Worm (Caenorhabditis elegans) whole organism, L4 larva: ENCODE results near the gene snr-6.

Experiments
- F26F4.8 ChIP-seq: fragments of 200-800 bp; sonication (Bioruptor generic); conservative IDR thresholded peaks from 2 replicates; pipeline ENCODE4 v1.3.6; 2022; ENCODE audit warnings: missing genetic modification characterization, missing compliant biosample characterization
- F44E2.7 ChIP-seq: fragments of 200-800 bp; sonication (Bioruptor generic); IDR thresholded peaks from 2 replicates; pipeline ENCODE4 v2.1.2; 2022; ENCODE audit warnings: missing genetic modification characterization, missing compliant biosample characterization
- T26A8.4 ChIP-seq: fragments of 200-800 bp; sonication (Bioruptor generic); IDR thresholded peaks from 2 replicates; pipeline ENCODE4 v1.3.6; 2022; ENCODE audit warnings: missing genetic modification characterization, missing compliant biosample characterization
- Y105C5A.15 ChIP-seq: fragments of 200-800 bp; sonication (Bioruptor generic); IDR thresholded peaks from 2 replicates; pipeline ENCODE4 v1.3.6; 2022; ENCODE audit warnings: missing genetic modification characterization, missing compliant biosample characterization
- aha-1 ChIP-seq: fragments of 150-350 bp; peaks from one replicate; lab custom pipeline; 2014; ENCODE audit warnings: missing biosample characterization, missing genetic modification characterization
- ama-1 ChIP-seq: fragments of 150-350 bp; optimal IDR thresholded peaks from 2 replicates; lab custom pipeline; 2014; ENCODE audit warnings: inconsistent platforms, mixed read lengths
- ceh-44 ChIP-seq: fragments of 200-800 bp; sonication (Bioruptor generic); IDR thresholded peaks from 2 replicates; pipeline ENCODE4 v1.3.6; 2022; ENCODE audit warnings: missing genetic modification reagents, missing genetic modification characterization, missing compliant biosample characterization
- daf-19 ChIP-seq: fragments of 200-800 bp; sonication (Bioruptor generic); conservative IDR thresholded peaks from 2 replicates; pipeline ENCODE4 v1.3.6; 2022; ENCODE audit warnings: missing genetic modification characterization, missing compliant biosample characterization
- dmd-8 ChIP-seq: fragments of 200-800 bp; sonication (Bioruptor generic); IDR thresholded peaks from 2 replicates; pipeline ENCODE4 v1.3.6; 2022; ENCODE audit warnings: missing genetic modification characterization, missing compliant biosample characterization
- duxl-1 ChIP-seq: sonication (generic microtip); optimal IDR thresholded peaks from 2 replicates; lab custom pipeline; 2016; ENCODE audit warnings: mild to moderate bottlenecking, missing genetic modification characterization, moderate library complexity, missing compliant biosample characterization; ENCODE audit not compliant: poor library complexity
- dve-1 ChIP-seq: sonication (generic microtip); optimal IDR thresholded peaks from 2 replicates; lab custom pipeline; 2017; ENCODE audit warnings: antibody characterized with exemption, mild to moderate bottlenecking, missing genetic modification characterization, missing compliant biosample characterization; ENCODE audit not compliant: insufficient read depth
- hlh-30 ChIP-seq: sonication (generic microtip); optimal IDR thresholded peaks from 2 replicates; lab custom pipeline; 2017; ENCODE audit warnings: antibody characterized with exemption, mild to moderate bottlenecking, missing genetic modification characterization, missing compliant biosample characterization; ENCODE audit not compliant: insufficient read depth
- hmg-1.1 ChIP-seq: fragments of 200-800 bp; sonication (Bioruptor generic); IDR thresholded peaks from 2 replicates; pipeline ENCODE4 v1.3.6; 2022; ENCODE audit warnings: missing genetic modification reagents, missing genetic modification characterization, missing compliant biosample characterization
- lim-7 ChIP-seq: fragments of 200-800 bp; sonication (Bioruptor generic); IDR thresholded peaks from 2 replicates; pipeline ENCODE4 v1.3.6; 2022; ENCODE audit warnings: missing genetic modification characterization, missing compliant biosample characterization
- lin-1 ChIP-seq: fragments of 200-800 bp; sonication (Bioruptor generic); IDR thresholded peaks from 2 replicates; pipeline ENCODE4 v1.3.6; 2022; ENCODE audit warnings: missing genetic modification reagents, missing genetic modification characterization, missing compliant biosample characterization
- lin-29 ChIP-seq: fragments of 200-800 bp; sonication (Bioruptor generic); IDR thresholded peaks from 2 replicates; pipeline ENCODE4 v1.3.6; 2022; ENCODE audit warnings: missing genetic modification reagents, missing genetic modification characterization, missing compliant biosample characterization
- lin-38 ChIP-seq: fragments of 200-800 bp; sonication (Bioruptor generic); IDR thresholded peaks from 2 replicates; pipeline ENCODE4 v1.3.6; 2022; ENCODE audit warnings: missing genetic modification reagents, missing genetic modification characterization, missing compliant biosample characterization
- madf-9 ChIP-seq: fragments of 200-800 bp; sonication (Bioruptor generic); conservative IDR thresholded peaks from 2 replicates; pipeline ENCODE4 v1.3.6; 2022; ENCODE audit warnings: missing genetic modification reagents, missing genetic modification characterization, missing compliant biosample characterization
- mdt-29 ChIP-seq: fragments of 200-800 bp; sonication (Bioruptor generic); IDR thresholded peaks from 2 replicates; pipeline ENCODE4 v1.3.6; 2022; ENCODE audit warnings: missing genetic modification reagents, missing genetic modification characterization, missing compliant biosample characterization
- mep-1 ChIP-seq: fragments of 150-350 bp; sonication (generic microtip); optimal IDR thresholded peaks from 3 replicates; lab custom pipeline; 2014; ENCODE audit warnings: missing biosample characterization, missing genetic modification characterization
- mes-2 ChIP-seq: sonication (generic microtip); optimal IDR thresholded peaks from 2 replicates; lab custom pipeline; 2016; ENCODE audit warnings: missing genotype, mild to moderate bottlenecking, missing genetic modification characterization, missing compliant biosample characterization; ENCODE audit not compliant: poor library complexity, severe bottlenecking
- mxl-3 ChIP-seq: fragments of 200-800 bp; sonication (Bioruptor generic); optimal IDR thresholded peaks from 2 replicates; lab custom pipeline; 2018; ENCODE audit warnings: mild to moderate bottlenecking, missing genetic modification characterization, missing compliant biosample characterization
- nhr-10 ChIP-seq: fragments of 150-350 bp; optimal IDR thresholded peaks from 2 replicates; lab custom pipeline; 2014; ENCODE audit warnings: missing biosample characterization, missing genetic modification characterization
- nhr-102 ChIP-seq: sonication (generic microtip); optimal IDR thresholded peaks from 2 replicates; lab custom pipeline; 2016; ENCODE audit warnings: mild to moderate bottlenecking, missing genetic modification characterization, moderate library complexity, missing compliant biosample characterization
- nhr-111 ChIP-seq: fragments of 200-800 bp; sonication (Bioruptor generic); optimal IDR thresholded peaks from 2 replicates; lab custom pipeline; 2018; ENCODE audit warnings: mild to moderate bottlenecking, missing genetic modification characterization, missing compliant biosample characterization
- nhr-237 ChIP-seq: sonication (generic microtip); optimal IDR thresholded peaks from 2 replicates; lab custom pipeline; 2017; ENCODE audit warnings: missing biosample characterization, missing genetic modification characterization
- nhr-25 ChIP-seq: sonication (generic microtip); optimal IDR thresholded peaks from 2 replicates; lab custom pipeline; 2017; ENCODE audit warnings: missing genetic modification characterization, mild to moderate bottlenecking, missing compliant biosample characterization, antibody characterized with exemption, moderate library complexity, borderline replicate concordance; ENCODE audit not compliant: insufficient read depth
- nhr-28 ChIP-seq: fragments of 150-350 bp; optimal IDR thresholded peaks from 2 replicates; lab custom pipeline; 2014; ENCODE audit warnings: missing biosample characterization, missing genetic modification characterization
- nhr-41 ChIP-seq: fragments of 200-800 bp; sonication (Bioruptor generic); IDR thresholded peaks from 2 replicates; pipeline ENCODE4 v1.3.6; 2022; ENCODE audit warnings: missing genetic modification reagents, missing genetic modification characterization, missing compliant biosample characterization
- nhr-42 ChIP-seq: fragments of 200-800 bp; sonication (Bioruptor generic); IDR thresholded peaks from 2 replicates; pipeline ENCODE4 v1.3.6; 2022; ENCODE audit warnings: missing genetic modification characterization, missing compliant biosample characterization
- nhr-48 ChIP-seq: sonication (generic microtip); optimal IDR thresholded peaks from 2 replicates; lab custom pipeline; 2016; ENCODE audit warnings: mild to moderate bottlenecking, missing genetic modification characterization, missing compliant biosample characterization
- nhr-77 ChIP-seq: fragments of 150-350 bp; optimal IDR thresholded peaks from 2 replicates; lab custom pipeline; 2014; ENCODE audit warnings: missing biosample characterization, missing genetic modification characterization
- rbr-2 ChIP-seq: sonication (generic microtip); optimal IDR thresholded peaks from 2 replicates; lab custom pipeline; 2016; ENCODE audit warnings: missing genotype, missing genetic modification characterization, missing compliant biosample characterization
- skn-1 ChIP-seq: fragments of 150-350 bp; optimal IDR thresholded peaks from 2 replicates; lab custom pipeline; 2014; ENCODE audit warnings: missing biosample characterization, missing genetic modification characterization
- snpc-1.2 ChIP-seq: fragments of 200-800 bp; sonication (Bioruptor generic); IDR thresholded peaks from 2 replicates; pipeline ENCODE4 v1.3.6; 2022; ENCODE audit warnings: missing genetic modification reagents, missing genetic modification characterization, missing compliant biosample characterization
- spr-1 ChIP-seq: sonication (generic microtip); optimal IDR thresholded peaks from 2 replicates; lab custom pipeline; 2016; ENCODE audit warnings: mild to moderate bottlenecking, missing genetic modification characterization, missing compliant biosample characterization
- spr-3 ChIP-seq: fragments of 200-800 bp; sonication (Bioruptor generic); optimal IDR thresholded peaks from 2 replicates; lab custom pipeline; 2018; ENCODE audit warnings: mild to moderate bottlenecking, missing genetic modification characterization, missing compliant biosample characterization
- tag-97 ChIP-seq: fragments of 200-800 bp; sonication (Bioruptor generic); IDR thresholded peaks from 2 replicates; pipeline ENCODE4 v1.3.6; 2022; ENCODE audit warnings: missing genetic modification characterization, missing compliant biosample characterization
- tra-1 ChIP-seq: fragments of 200-800 bp; sonication (Bioruptor generic); IDR thresholded peaks from 2 replicates; pipeline ENCODE4 v1.3.6; 2022; ENCODE audit warnings: missing genetic modification reagents, missing genetic modification characterization, missing compliant biosample characterization
- vab-7 ChIP-seq: fragments of 200-800 bp; sonication (Bioruptor generic); IDR thresholded peaks from 2 replicates; pipeline ENCODE4 v1.3.6; 2022; ENCODE audit warnings: missing genetic modification reagents, missing genetic modification characterization, missing compliant biosample characterization
- zag-1 ChIP-seq: fragments of 150-350 bp; optimal IDR thresholded peaks from 2 replicates; lab custom pipeline; 2014; ENCODE audit warnings: missing biosample characterization, missing genetic modification characterization
- zfp-2 ChIP-seq: sonication (generic microtip); optimal IDR thresholded peaks from 2 replicates; lab custom pipeline; 2016; ENCODE audit warnings: mild to moderate bottlenecking, missing genetic modification characterization, missing compliant biosample characterization
- zfp-3 ChIP-seq: fragments of 200-800 bp; sonication (Bioruptor generic); conservative IDR thresholded peaks from 2 replicates; pipeline ENCODE4 v1.3.6; 2022; ENCODE audit warnings: missing genetic modification reagents, missing genetic modification characterization, missing compliant biosample characterization
- zip-2 ChIP-seq: fragments of 150-350 bp; optimal IDR thresholded peaks from 2 replicates; lab custom pipeline; 2014; ENCODE audit warnings: missing biosample characterization, missing genetic modification characterization
- ztf-11 ChIP-seq: fragments of 150-350 bp; optimal IDR thresholded peaks from 2 replicates; lab custom pipeline; 2014; ENCODE audit warnings: missing biosample characterization, missing genetic modification characterization

The snr-6 gene

DNA sequence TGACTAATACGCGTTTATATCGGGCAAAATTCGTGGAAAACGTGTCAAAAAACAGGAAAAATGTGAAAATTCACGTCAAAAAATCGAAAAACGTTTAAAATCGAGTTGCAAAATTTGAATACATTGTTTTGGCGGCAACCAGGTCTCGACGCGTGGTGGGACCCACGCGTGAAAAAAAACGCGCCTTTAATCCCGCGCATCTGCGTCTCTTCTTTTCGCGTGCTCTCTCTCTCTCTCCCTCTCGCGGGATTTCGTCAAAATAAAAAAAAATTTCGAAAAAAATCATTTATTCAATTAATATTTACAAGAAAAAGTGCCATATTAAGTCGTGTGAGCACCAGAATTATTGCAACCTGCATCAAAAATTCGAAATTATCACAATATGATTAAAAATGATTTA lies 23.9 kb upstream of the snr-6 start, which contains the start of gene ani-1 (continued):
- TF ChIP-seq vab-7 (no peak), zfp-2 (no peak), aha-1 (tag; lab: Kevin White, UChicago) (peak; percentile 81), rbr-2 (peak; percentile 36), ztf-11 (tag; lab: Kevin White, UChicago) (no peak), hmg-1.1 (GFP tag; lab: Robert Waterston, UW) (peak; percentile 40; the same call in 1 of the 2 replicates), spr-1 (tag; lab: Kevin White, UChicago) (peak; percentile 10), snpc-1.2 (peak; percentile 30; the same call in 1 of the 2 replicates), F44E2.7 (no peak), zag-1 (no peak), zip-2 (no peak), dve-1 (peak; percentile 24), nhr-25 (tag; lab: Kevin White, UChicago) (peak; percentile 9), nhr-41 (GFP tag; lab: Robert Waterston, UW) (no peak), ama-1 (peak; percentile 92), madf-9 (GFP tag; lab: Robert Waterston, UW) (no peak), lin-1 (no peak), dmd-8 (no peak), nhr-77 (no peak), lim-7 (GFP tag; lab: Robert Waterston, UW) (no peak), nhr-111 (no peak), duxl-1 (tag; lab: Kevin White, UChicago) (peak; percentile 5), daf-19 (GFP tag; lab: Robert Waterston, UW) (no peak), Y105C5A.15 (GFP tag; lab: Robert Waterston, UW) (no peak), T26A8.4 (GFP tag; lab: Robert Waterston, UW) (0 out of 2 replicates have a peak, but pooled peaks have one; percentile 18), nhr-237 (tag; lab: Kevin White, UChicago) (no peak), skn-1 (tag; lab: Kevin White, UChicago) (no peak), spr-3 (GFP tag; lab: Kevin White, UChicago) (no peak), nhr-42 (no peak), zfp-3 (GFP tag; lab: Robert Waterston, UW) (0 out of 2 replicates have a peak, but pooled peaks have one; percentile 24), mxl-3 (GFP tag; lab: Kevin White, UChicago) (no peak), nhr-48 (tag; lab: Kevin White, UChicago) (no peak), nhr-10 (tag; lab: Kevin White, UChicago) (no peak), tag-97 (no peak), nhr-102 (tag; lab: Kevin White, UChicago) (peak; percentile 14), ceh-44 (GFP tag; lab: Robert Waterston, UW) (no peak), lin-29 (GFP tag; lab: Robert Waterston, UW) (no peak), F26F4.8 (no peak), mep-1 (tag; lab: Kevin White, UChicago) (peak; percentile 69), tra-1 (GFP tag; lab: Robert Waterston, UW) (no peak), nhr-28 (tag; lab: Kevin White, UChicago) (no peak), mes-2 (peak; percentile 69), mdt-29 (no peak)

DNA sequence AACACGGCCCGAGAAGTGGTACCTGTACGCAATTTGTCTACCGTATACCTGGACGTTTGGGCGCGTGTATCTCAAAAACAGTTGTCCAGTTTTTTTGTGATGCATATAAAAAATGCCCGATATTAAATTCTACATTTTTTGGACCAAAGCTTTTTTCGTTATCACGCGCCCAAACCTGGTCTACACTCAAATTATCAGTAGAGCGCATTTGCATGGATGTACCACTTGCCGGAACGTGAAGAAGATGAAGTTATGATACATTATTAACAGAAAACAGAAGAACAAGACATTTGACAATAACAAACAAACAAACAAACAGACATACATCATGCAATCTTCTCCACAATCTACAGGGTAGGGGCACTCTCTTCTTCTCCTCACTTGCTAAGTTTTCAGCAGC lies 18.1 kb upstream of the snr-6 start:
- TF ChIP-seq lin-38: peak; percentile 64
- peak; percentile 23 for TF ChIP-seq hlh-30 (tag; lab: Kevin White, UChicago)
